6 fruit fly cellular contexts compared by ENCODE assay signal in the genomic region with DNA sequence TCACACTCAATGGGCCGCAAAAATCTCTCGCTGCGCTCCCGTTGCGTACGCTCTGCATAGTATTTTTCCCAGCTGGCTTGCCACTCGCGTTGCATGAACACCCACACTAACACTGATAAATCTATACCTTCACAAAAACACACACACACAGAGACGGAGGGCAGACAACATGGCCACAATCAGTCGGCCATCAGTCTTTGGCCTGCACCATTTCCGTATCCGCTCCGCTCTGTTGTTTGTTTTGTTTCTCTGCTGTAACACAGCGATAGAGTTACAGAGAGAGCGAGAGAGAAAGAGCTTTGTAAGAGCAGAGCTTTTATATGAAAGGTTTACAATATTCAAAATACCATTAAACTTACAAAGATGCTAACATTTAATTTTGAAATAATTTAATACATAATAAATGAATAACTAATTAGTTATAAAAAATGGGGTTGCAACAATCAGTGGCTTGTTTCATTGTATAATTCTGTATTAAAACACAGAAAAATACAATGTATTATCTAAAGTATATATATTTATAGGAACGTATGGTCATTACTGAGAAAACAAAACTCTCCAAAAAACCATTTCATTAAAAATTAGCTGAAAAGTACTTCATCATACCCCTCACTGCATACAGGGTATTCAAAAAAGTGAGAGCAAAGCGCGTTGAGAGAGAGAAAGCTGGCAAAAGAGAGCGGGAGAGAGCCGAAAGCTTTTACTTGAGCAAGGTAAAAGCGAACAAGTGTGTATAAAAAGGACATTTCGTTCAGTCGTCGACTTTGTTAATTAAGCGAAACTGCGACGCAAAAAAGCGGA.
TF ChIP-seq lines count a peak whose summit lies in the region.

A gene (plus strand): TSS at position 751 of the 801 bp plus-strand sequence.

- peak; percentile 23 for TF ChIP-seq CTCF in whole organism, embryonic (GFP tag; optimal IDR thresholded peaks at IDR 0.05; lab: Kevin White, UChicago)

TF ChIP-seq in whole organism, 6 proteins besides CTCF, POLR2A, EP300 and RAD21:
- TF ChIP-seq CG8478 (optimal IDR thresholded peaks at IDR 0.05; lab: Kevin White, UChicago) = no peak
- peak; percentile 58 for TF ChIP-seq pan (optimal IDR thresholded peaks at IDR 0.05; lab: Kevin White, UChicago)

TF ChIP-seq in whole organism, adult, 20 proteins besides CTCF, POLR2A, EP300 and RAD21 (continues in another document):
- TF ChIP-seq CG11617 (GFP tag; optimal IDR thresholded peaks at IDR 0.05; lab: Kevin White, UChicago) (peak; percentile 57), tj (GFP tag; optimal IDR thresholded peaks at IDR 0.05; lab: Kevin White, UChicago) (peak; percentile 24), Hr96 (GFP tag; optimal IDR thresholded peaks at IDR 0.05; lab: Kevin White, UChicago) (no peak), cic (GFP tag; optimal IDR thresholded peaks at IDR 0.05; lab: Kevin White, UChicago) (no peak), CG7101 (tag; optimal IDR thresholded peaks at IDR 0.05; lab: Kevin White, UChicago) (peak; percentile 32), ovo (GFP tag; optimal IDR thresholded peaks at IDR 0.05; lab: Kevin White, UChicago) (no peak), kay (GFP tag; lab: Kevin White, UChicago; ENCODE audit: borderline replicate concordance) (no peak), Crg-1 (GFP tag; optimal IDR thresholded peaks at IDR 0.05; lab: Kevin White, UChicago) (no peak), toe (GFP tag; optimal IDR thresholded peaks at IDR 0.05; lab: Kevin White, UChicago) (no peak), CG7045 (GFP tag; optimal IDR thresholded peaks at IDR 0.05; lab: Kevin White, UChicago) (peak; percentile 41), Clk (GFP tag; optimal IDR thresholded peaks at IDR 0.05; lab: Kevin White, UChicago) (no peak), CG1620 (GFP tag; optimal IDR thresholded peaks at IDR 0.05; lab: Kevin White, UChicago) (no peak), CG33017 (tag; optimal IDR thresholded peaks at IDR 0.05; lab: Kevin White, UChicago) (peak; percentile 15), bab1 (GFP tag; optimal IDR thresholded peaks at IDR 0.05; lab: Kevin White, UChicago) (no peak), CG14711 (tag; optimal IDR thresholded peaks at IDR 0.05; lab: Kevin White, UChicago) (peak; percentile 9), pad (GFP tag; optimal IDR thresholded peaks at IDR 0.05; lab: Kevin White, UChicago) (no peak)

TF ChIP-seq in whole organism, embryonic, 481 proteins besides CTCF, POLR2A, EP300 and RAD21 (continues in another document):
- TF ChIP-seq Camta (GFP tag; optimal IDR thresholded peaks at IDR 0.05; lab: Kevin White, UChicago) (no peak), CG6654 (GFP tag; optimal IDR thresholded peaks at IDR 0.05; lab: Kevin White, UChicago) (peak; percentile 1), gsb-n (tag; optimal IDR thresholded peaks at IDR 0.05; lab: Kevin White, UChicago) (peak; percentile 29), nerfin-2 (GFP tag; IDR thresholded peaks at IDR 0.05; lab: Robert Waterston, UW; ENCODE audit: partially characterized antibody) (no peak), E2f1 (GFP tag; IDR thresholded peaks at IDR 0.05; lab: Robert Waterston, UW) (no peak; the same call in 1 of the 2 replicates), knrl (GFP tag; IDR thresholded peaks at IDR 0.05; lab: Robert Waterston, UW; ENCODE audit: partially characterized antibody) (no peak), salm (tag; optimal IDR thresholded peaks at IDR 0.05; lab: Kevin White, UChicago) (no peak), CG3995 (GFP tag; optimal IDR thresholded peaks at IDR 0.05; lab: Kevin White, UChicago) (no peak), CG17359 (tag; optimal IDR thresholded peaks at IDR 0.05; lab: Kevin White, UChicago) (peak; percentile 84), CG7271 (tag; optimal IDR thresholded peaks at IDR 0.05; lab: Kevin White, UChicago) (peak; percentile 48), tio (GFP tag; optimal IDR thresholded peaks at IDR 0.05; lab: Kevin White, UChicago) (peak; percentile 79), Chrac-16 (GFP tag; optimal IDR thresholded peaks at IDR 0.05; lab: Kevin White, UChicago) (peak; percentile 69), Doc2 (GFP tag; IDR thresholded peaks at IDR 0.05; lab: Robert Waterston, UW) (no peak), maf-S (GFP tag; optimal IDR thresholded peaks at IDR 0.05; lab: Kevin White, UChicago) (no peak), toy (GFP tag; IDR thresholded peaks at IDR 0.05; lab: Robert Waterston, UW) (no peak), CG12942 (GFP tag; optimal IDR thresholded peaks at IDR 0.05; lab: Kevin White, UChicago) (peak; percentile 71)

TF ChIP-seq in whole organism, prepupa, 60 proteins besides CTCF, POLR2A, EP300 and RAD21 (continues in another document):
- TF ChIP-seq fd85E (GFP tag; optimal IDR thresholded peaks at IDR 0.05; lab: Kevin White, UChicago) (no peak), Blimp-1 (GFP tag; optimal IDR thresholded peaks at IDR 0.05; lab: Kevin White, UChicago) (no peak), CG6276 (GFP tag; optimal IDR thresholded peaks at IDR 0.05; lab: Kevin White, UChicago) (peak; percentile 31), esn (GFP tag; optimal IDR thresholded peaks at IDR 0.05; lab: Kevin White, UChicago) (peak; percentile 51), Ets21C (GFP tag; optimal IDR thresholded peaks at IDR 0.05; lab: Kevin White, UChicago) (no peak), CG6792 (GFP tag; optimal IDR thresholded peaks at IDR 0.05; lab: Kevin White, UChicago) (peak; percentile 17), fd59A (GFP tag; optimal IDR thresholded peaks at IDR 0.05; lab: Kevin White, UChicago) (peak; percentile 20), CG6163 (GFP tag; IDR thresholded peaks at IDR 0.05; lab: Robert Waterston, UW) (peak; percentile 36; the same call in 2 of the 3 replicates), Hr38 (GFP tag; optimal IDR thresholded peaks at IDR 0.05; lab: Kevin White, UChicago) (no peak), Smox (GFP tag; optimal IDR thresholded peaks at IDR 0.05; lab: Kevin White, UChicago) (peak; percentile 39), Eip78C (GFP tag; lab: Kevin White, UChicago) (peak; percentile 79), CG10631 (GFP tag; optimal IDR thresholded peaks at IDR 0.05; lab: Kevin White, UChicago) (peak; percentile 39), achi (GFP tag; optimal IDR thresholded peaks at IDR 0.05; lab: Kevin White, UChicago) (peak; percentile 71), pdm3 (GFP tag; optimal IDR thresholded peaks at IDR 0.05; lab: Kevin White, UChicago) (peak; percentile 33), dac (GFP tag; optimal IDR thresholded peaks at IDR 0.05; lab: Kevin White, UChicago) (no peak), Met (GFP tag; optimal IDR thresholded peaks at IDR 0.05; lab: Kevin White, UChicago) (peak; percentile 22), CG11294 (GFP tag; IDR thresholded peaks at IDR 0.05; lab: Robert Waterston, UW) (peak; percentile 35; the same call in 1 of the 2 replicates)

TF ChIP-seq in whole organism, pupa, 21 proteins besides CTCF, POLR2A, EP300 and RAD21:
- TF ChIP-seq CG15710 (tag; optimal IDR thresholded peaks at IDR 0.05; lab: Kevin White, UChicago) (peak; percentile 56), CG17806 (tag; optimal IDR thresholded peaks at IDR 0.05; lab: Kevin White, UChicago) (no peak), Pif1A (GFP tag; optimal IDR thresholded peaks at IDR 0.05; lab: Kevin White, UChicago) (peak; percentile 10), CG13204 (GFP tag; optimal IDR thresholded peaks at IDR 0.05; lab: Kevin White, UChicago) (no peak), fd96Ca (GFP tag; IDR thresholded peaks at IDR 0.05; lab: Robert Waterston, UW) (no peak), D1 (tag; optimal IDR thresholded peaks at IDR 0.05; lab: Kevin White, UChicago) (no peak), CG12605 (GFP tag; IDR thresholded peaks at IDR 0.05; lab: Robert Waterston, UW) (peak; percentile 10; the same call in 1 of the 2 replicates), CG14655 (GFP tag; optimal IDR thresholded peaks at IDR 0.05; lab: Kevin White, UChicago) (peak; percentile 39), CG34367 (tag; optimal IDR thresholded peaks at IDR 0.05; lab: Kevin White, UChicago) (peak; percentile 26), CG32121 (GFP tag; IDR thresholded peaks at IDR 0.05; lab: Robert Waterston, UW) (0 out of 2 replicates have a peak, but pooled peaks have one; percentile 31), CG8159 (tag; optimal IDR thresholded peaks at IDR 0.05; lab: Kevin White, UChicago) (peak; percentile 20), CG4496 (GFP tag; IDR thresholded peaks at IDR 0.05; lab: Robert Waterston, UW) (peak; percentile 33), CG10348 (GFP tag; IDR thresholded peaks at IDR 0.05; lab: Robert Waterston, UW) (0 out of 2 replicates have a peak, but pooled peaks have one; percentile 23), Snoo (tag; optimal IDR thresholded peaks at IDR 0.05; lab: Kevin White, UChicago) (peak; percentile 49), rn (GFP tag; IDR thresholded peaks at IDR 0.05; lab: Robert Waterston, UW) (0 out of 2 replicates have a peak, but pooled peaks have one; percentile 18), Ets98B (GFP tag; IDR thresholded peaks at IDR 0.05; lab: Robert Waterston, UW) (peak; percentile 57)

TF ChIP-seq in whole organism, wandering third instar larva, 38 proteins besides CTCF, POLR2A, EP300 and RAD21:
- TF ChIP-seq foxo (GFP tag; optimal IDR thresholded peaks at IDR 0.05; lab: Kevin White, UChicago) = no peak
- TF ChIP-seq usp (GFP tag; optimal IDR thresholded peaks at IDR 0.05; lab: Kevin White, UChicago) = no peak
- peak; percentile 30 for TF ChIP-seq OdsH (GFP tag; optimal IDR thresholded peaks at IDR 0.05; lab: Kevin White, UChicago)
- TF ChIP-seq rgr (GFP tag; optimal IDR thresholded peaks at IDR 0.05; lab: Kevin White, UChicago) = peak; percentile 48
- peak; percentile 56 for TF ChIP-seq HLH106 (tag; optimal IDR thresholded peaks at IDR 0.05; lab: Kevin White, UChicago)
- TF ChIP-seq psq (GFP tag; optimal IDR thresholded peaks at IDR 0.05; lab: Kevin White, UChicago) = peak; percentile 18
- peak; percentile 44 for TF ChIP-seq Sp1 (GFP tag; optimal IDR thresholded peaks at IDR 0.05; lab: Kevin White, UChicago)
- TF ChIP-seq jim (GFP tag; optimal IDR thresholded peaks at IDR 0.05; lab: Kevin White, UChicago) = no peak
